Worm (Caenorhabditis elegans) whole organism, L4 larva: Measurements from ENCODE around the gene dhs-30.
"Not testable (repeated sequence)": the region's sequence is repeated elsewhere in the genome, so short reads cannot be mapped to it uniquely, and the experiment has no call there.

Source experiments
- D1046.2 ChIP-seq: fragments of 200-800 bp; sonication (Bioruptor generic); IDR thresholded peaks from 2 replicates; pipeline ENCODE4 v1.3.6; 2022; ENCODE audit warnings: missing genetic modification characterization, missing compliant biosample characterization
- F10B5.3 ChIP-seq: sonication (generic microtip); optimal IDR thresholded peaks from 2 replicates; lab custom pipeline; 2016; ENCODE audit warnings: mild to moderate bottlenecking, missing genetic modification characterization, missing compliant biosample characterization
- F44E2.7 ChIP-seq: fragments of 200-800 bp; sonication (Bioruptor generic); IDR thresholded peaks from 2 replicates; pipeline ENCODE4 v2.1.2; 2022; ENCODE audit warnings: missing genetic modification characterization, missing compliant biosample characterization
- T20F7.1 ChIP-seq: fragments of 200-800 bp; sonication (Bioruptor generic); optimal IDR thresholded peaks from 2 replicates; lab custom pipeline; 2018; ENCODE audit warnings: mild to moderate bottlenecking, missing genetic modification characterization, missing compliant biosample characterization
- Y75B8A.6 ChIP-seq: fragments of 200-800 bp; sonication (Bioruptor generic); IDR thresholded peaks from 2 replicates; pipeline ENCODE4 v1.3.6; 2022; ENCODE audit warnings: missing genetic modification reagents, missing genetic modification characterization, missing compliant biosample characterization
- ZK546.5 ChIP-seq, 2 experiments: sonication (generic microtip); optimal IDR thresholded peaks; 2 replicates each; lab custom pipeline; 2017; ENCODE audit warnings: missing biosample characterization in 2 of 2, missing genetic modification characterization in 2 of 2
- aha-1 ChIP-seq: fragments of 150-350 bp; peaks from one replicate; lab custom pipeline; 2014; ENCODE audit warnings: missing biosample characterization, missing genetic modification characterization
- ama-1 ChIP-seq: fragments of 150-350 bp; optimal IDR thresholded peaks from 2 replicates; lab custom pipeline; 2014; ENCODE audit warnings: inconsistent platforms, mixed read lengths
- ces-1 ChIP-seq: fragments of 150-350 bp; sonication (generic microtip); optimal IDR thresholded peaks from 4 replicates; lab custom pipeline; 2014; ENCODE audit warnings: missing biosample characterization, missing genetic modification reagents, missing genetic modification characterization
- cey-2 ChIP-seq: sonication (generic microtip); optimal IDR thresholded peaks from 3 replicates; lab custom pipeline; 2017; ENCODE audit warnings: missing genetic modification characterization, mild to moderate bottlenecking, missing compliant biosample characterization, antibody characterized with exemption, borderline replicate concordance; ENCODE audit not compliant: insufficient read depth
- daf-12 ChIP-seq: fragments of 150-350 bp; optimal IDR thresholded peaks from 2 replicates; lab custom pipeline; 2014; ENCODE audit warnings: missing biosample characterization, missing genetic modification reagents, missing genetic modification characterization
- daf-16 ChIP-seq, 3 experiments: sonication (generic microtip); optimal IDR thresholded peaks; 2 replicates each; lab custom pipeline; 2016 to 2017; ENCODE audit warnings: missing genetic modification characterization in 3 of 3, missing genetic modification reagents in 3 of 3, mild to moderate bottlenecking in 2 of 3, missing compliant biosample characterization in 2 of 3, missing biosample characterization in 1 of 3, moderate library complexity in 1 of 3
- dmd-6 ChIP-seq: fragments of 200-800 bp; sonication (Bioruptor generic); IDR thresholded peaks from 2 replicates; pipeline ENCODE4 v1.3.6; 2022; ENCODE audit warnings: missing genetic modification reagents, missing genetic modification characterization, missing compliant biosample characterization
- dpl-1 ChIP-seq: fragments of 150-350 bp; optimal IDR thresholded peaks from 2 replicates; lab custom pipeline; 2014; ENCODE audit warnings: missing biosample characterization, missing genetic modification reagents, missing genetic modification characterization
- dve-1 ChIP-seq: sonication (generic microtip); optimal IDR thresholded peaks from 2 replicates; lab custom pipeline; 2017; ENCODE audit warnings: antibody characterized with exemption, mild to moderate bottlenecking, missing genetic modification characterization, missing compliant biosample characterization; ENCODE audit not compliant: insufficient read depth
- egl-27 ChIP-seq: sonication (generic microtip); optimal IDR thresholded peaks from 3 replicates; lab custom pipeline; 2017; ENCODE audit warnings: missing biosample characterization, missing genetic modification reagents, missing genetic modification characterization
- hlh-11 ChIP-seq: fragments of 200-800 bp; sonication (Bioruptor generic); optimal IDR thresholded peaks from 2 replicates; lab custom pipeline; 2018; ENCODE audit warnings: mild to moderate bottlenecking, missing genetic modification characterization, missing compliant biosample characterization
- nhr-10 ChIP-seq: fragments of 150-350 bp; optimal IDR thresholded peaks from 2 replicates; lab custom pipeline; 2014; ENCODE audit warnings: missing biosample characterization, missing genetic modification characterization
- nhr-102 ChIP-seq: sonication (generic microtip); optimal IDR thresholded peaks from 2 replicates; lab custom pipeline; 2016; ENCODE audit warnings: mild to moderate bottlenecking, missing genetic modification characterization, moderate library complexity, missing compliant biosample characterization
- nhr-25 ChIP-seq: sonication (generic microtip); optimal IDR thresholded peaks from 2 replicates; lab custom pipeline; 2017; ENCODE audit warnings: missing genetic modification characterization, mild to moderate bottlenecking, missing compliant biosample characterization, antibody characterized with exemption, moderate library complexity, borderline replicate concordance; ENCODE audit not compliant: insufficient read depth
- nhr-28 ChIP-seq: fragments of 150-350 bp; optimal IDR thresholded peaks from 2 replicates; lab custom pipeline; 2014; ENCODE audit warnings: missing biosample characterization, missing genetic modification characterization
- nhr-48 ChIP-seq: sonication (generic microtip); optimal IDR thresholded peaks from 2 replicates; lab custom pipeline; 2016; ENCODE audit warnings: mild to moderate bottlenecking, missing genetic modification characterization, missing compliant biosample characterization
- pha-4 ChIP-seq, 2 experiments: fragments of 150-350 bp in 1 of 2; fragments of 200-800 bp in 1 of 2; sonication (Bioruptor generic) in 1 of 2; IDR thresholded peaks in 1 of 2; optimal IDR thresholded peaks in 1 of 2; 2 replicates each; pipeline versions ENCODE4 v1.3.6 to Lab custom; 2014 to 2022; ENCODE audit warnings: missing genetic modification characterization in 2 of 2, missing genetic modification reagents in 2 of 2, missing biosample characterization in 1 of 2, missing compliant biosample characterization in 1 of 2
- snpc-4 ChIP-seq: fragments of 150-350 bp; optimal IDR thresholded peaks from 2 replicates; lab custom pipeline; 2014; ENCODE audit warnings: missing biosample characterization, missing genetic modification characterization
- spr-3 ChIP-seq: fragments of 200-800 bp; sonication (Bioruptor generic); optimal IDR thresholded peaks from 2 replicates; lab custom pipeline; 2018; ENCODE audit warnings: mild to moderate bottlenecking, missing genetic modification characterization, missing compliant biosample characterization
- tra-1 ChIP-seq: fragments of 200-800 bp; sonication (Bioruptor generic); IDR thresholded peaks from 2 replicates; pipeline ENCODE4 v1.3.6; 2022; ENCODE audit warnings: missing genetic modification reagents, missing genetic modification characterization, missing compliant biosample characterization
- unc-62 ChIP-seq, 3 experiments: fragments of 150-350 bp in 1 of 3; sonication (generic microtip); optimal IDR thresholded peaks in 2 of 3; peaks in 1 of 3; 1 replicate in 1 of 3; 2 replicates in 2 of 3; lab custom pipeline; 2014 to 2017; ENCODE audit warnings: missing biosample characterization in 3 of 3, missing genetic modification characterization in 3 of 3, missing genetic modification reagents in 3 of 3, missing genotype in 1 of 3
- vab-7 ChIP-seq: fragments of 200-800 bp; sonication (Bioruptor generic); IDR thresholded peaks from 2 replicates; pipeline ENCODE4 v1.3.6; 2022; ENCODE audit warnings: missing genetic modification reagents, missing genetic modification characterization, missing compliant biosample characterization
- zfp-3 ChIP-seq: fragments of 200-800 bp; sonication (Bioruptor generic); conservative IDR thresholded peaks from 2 replicates; pipeline ENCODE4 v1.3.6; 2022; ENCODE audit warnings: missing genetic modification reagents, missing genetic modification characterization, missing compliant biosample characterization
- zip-11 ChIP-seq: fragments of 200-800 bp; sonication (Bioruptor generic); IDR thresholded peaks from 2 replicates; pipeline ENCODE4 v1.3.6; 2022; ENCODE audit warnings: missing genetic modification characterization, missing compliant biosample characterization
- zip-2 ChIP-seq: fragments of 150-350 bp; optimal IDR thresholded peaks from 2 replicates; lab custom pipeline; 2014; ENCODE audit warnings: missing biosample characterization, missing genetic modification characterization

The dhs-30 gene

DNA sequence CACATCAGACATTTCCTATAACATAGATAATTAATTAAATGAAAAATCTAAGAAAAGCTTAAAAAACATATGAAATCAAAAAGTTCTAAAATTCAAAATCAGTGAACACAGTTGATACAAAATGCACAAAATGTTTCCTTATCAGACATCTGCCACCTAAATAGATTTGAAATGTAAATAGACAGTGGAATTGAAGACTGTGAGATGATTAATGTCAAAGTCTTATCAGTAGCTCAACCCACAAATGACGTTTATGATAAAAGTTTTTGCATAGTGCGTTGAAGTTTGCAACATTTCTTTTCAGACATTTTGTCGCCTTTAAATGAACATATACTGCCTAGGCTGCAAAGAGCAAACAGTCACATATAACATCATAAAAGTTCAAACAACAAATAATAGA, 21.1 kb upstream of the dhs-30 start, which contains the start of gene Y40C7B.4 (continued):
- peak in 1 of 2 experiments; percentile 23 for TF ChIP-seq unc-62 (GFP tag; optimal IDR thresholded peaks at IDR 0.05 in 1 of 2; lab: Kevin White, UChicago)
- TF ChIP-seq unc-62 (tag; optimal IDR thresholded peaks at IDR 0.05; lab: Kevin White, UChicago), result no peak
- TF ChIP-seq egl-27, result no peak
- no peak for TF ChIP-seq zfp-3 (GFP tag; lab: Robert Waterston, UW)
- TF ChIP-seq tra-1 (GFP tag; lab: Robert Waterston, UW), result no peak
- TF ChIP-seq cey-2 (tag; lab: Kevin White, UChicago), result no peak
- TF ChIP-seq dpl-1 (GFP tag; lab: Kevin White, UChicago), result no peak
- no peak for TF ChIP-seq T20F7.1 (GFP tag; lab: Kevin White, UChicago)
- no peak for TF ChIP-seq ama-1
- TF ChIP-seq vab-7 (GFP tag; lab: Robert Waterston, UW), result no peak
- no peak for TF ChIP-seq F44E2.7 (GFP tag; lab: Robert Waterston, UW)
- TF ChIP-seq hlh-11, result peak; percentile 74
- no peak for TF ChIP-seq zip-11 (GFP tag; lab: Robert Waterston, UW)
- TF ChIP-seq D1046.2 (GFP tag; lab: Robert Waterston, UW), result no peak
- no peak for TF ChIP-seq nhr-25 (tag; lab: Kevin White, UChicago)
- TF ChIP-seq snpc-4 (tag; lab: Kevin White, UChicago), result no peak
- TF ChIP-seq nhr-28 (tag; lab: Kevin White, UChicago), result peak; percentile 83
- TF ChIP-seq ces-1 (GFP tag; lab: Kevin White, UChicago), result no peak
- peak in 1 of 2 experiments; percentile 15 for TF ChIP-seq daf-16 (GFP tag; optimal IDR thresholded peaks at IDR 0.05; lab: Kevin White, UChicago)
- TF ChIP-seq daf-16 (tag; optimal IDR thresholded peaks at IDR 0.05; lab: Kevin White, UChicago), result peak; percentile 86
- no peak for TF ChIP-seq Y75B8A.6 (GFP tag; lab: Robert Waterston, UW)
- no peak for TF ChIP-seq zip-2 (tag; lab: Kevin White, UChicago)
- no peak for TF ChIP-seq daf-12 (tag; lab: Kevin White, UChicago)

DNA sequence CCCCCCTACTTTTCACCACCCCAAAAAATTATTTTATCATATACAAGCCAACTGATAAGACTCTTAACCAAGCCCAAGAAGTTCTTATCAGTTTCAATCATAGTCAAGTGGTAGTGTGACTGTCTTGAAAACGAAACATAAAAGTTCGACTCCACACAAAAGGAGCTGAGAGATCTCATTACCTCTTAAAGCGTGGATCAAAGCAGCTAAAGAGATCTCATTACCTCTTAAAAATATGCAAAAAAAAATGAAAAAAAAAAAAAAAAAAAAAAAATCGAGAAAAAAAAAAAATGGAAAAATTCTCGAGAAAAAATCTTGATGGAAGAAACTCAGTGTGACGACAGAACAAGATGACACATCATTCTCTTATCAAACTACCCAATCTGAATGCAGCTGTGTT, 20.1 kb upstream of the dhs-30 start:
- TF ChIP-seq nhr-102 (tag; lab: Kevin White, UChicago) (peak; percentile 60), daf-16 (GFP tag; optimal IDR thresholded peaks at IDR 0.05; lab: Kevin White, UChicago) (peak in 1 of 2 experiments; percentile 19), daf-16 (tag; optimal IDR thresholded peaks at IDR 0.05; lab: Kevin White, UChicago) (peak; percentile 40), dve-1 (tag; lab: Kevin White, UChicago) (peak; percentile 86), nhr-48 (tag; lab: Kevin White, UChicago) (peak; percentile 56), dmd-6 (GFP tag; lab: Robert Waterston, UW) (peak; percentile 74), hlh-11 (peak; percentile 41), tra-1 (GFP tag; lab: Robert Waterston, UW) (0 out of 2 replicates have a peak, but pooled peaks have one; percentile 66), pha-4 (GFP tag; IDR thresholded peaks at IDR 0.05; lab: Robert Waterston, UW) (peak; percentile 57)
- not testable (repeated sequence) for TF ChIP-seq pha-4 (tag; optimal IDR thresholded peaks at IDR 0.05; lab: Kevin White, UChicago)

DNA sequence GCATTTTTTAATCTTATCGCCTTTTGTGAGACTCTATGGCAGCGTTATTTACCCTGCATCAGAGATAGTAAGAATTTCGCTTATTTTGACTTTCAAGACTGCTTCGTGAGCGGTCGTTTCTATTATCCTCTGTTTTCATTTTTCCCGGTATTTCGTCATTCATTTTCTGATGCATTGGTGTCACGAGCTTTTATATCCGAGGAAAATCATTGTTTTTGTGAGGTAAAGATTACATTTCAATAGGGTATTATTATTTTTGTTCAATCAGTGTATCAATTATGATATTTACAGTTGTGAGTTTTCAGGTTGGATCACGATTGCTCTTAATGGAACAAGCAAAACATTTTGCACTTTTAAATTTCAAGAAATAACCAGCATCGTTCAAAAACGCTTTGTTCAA, 11.6 kb upstream of the dhs-30 start:
- TF ChIP-seq ZK546.5 (tag; optimal IDR thresholded peaks at IDR 0.05; lab: Kevin White, UChicago) (no peak), dmd-6 (GFP tag; lab: Robert Waterston, UW) (no peak), tra-1 (GFP tag; lab: Robert Waterston, UW) (no peak), aha-1 (tag; lab: Kevin White, UChicago) (peak; percentile 95), nhr-10 (tag; lab: Kevin White, UChicago) (no peak), F10B5.3 (tag; lab: Kevin White, UChicago) (no peak), daf-16 (GFP tag; optimal IDR thresholded peaks at IDR 0.05; lab: Kevin White, UChicago) (no peak), daf-16 (tag; optimal IDR thresholded peaks at IDR 0.05; lab: Kevin White, UChicago) (peak; percentile 27)
- TF ChIP-seq, all 104 proteins: peak for 2

DNA sequence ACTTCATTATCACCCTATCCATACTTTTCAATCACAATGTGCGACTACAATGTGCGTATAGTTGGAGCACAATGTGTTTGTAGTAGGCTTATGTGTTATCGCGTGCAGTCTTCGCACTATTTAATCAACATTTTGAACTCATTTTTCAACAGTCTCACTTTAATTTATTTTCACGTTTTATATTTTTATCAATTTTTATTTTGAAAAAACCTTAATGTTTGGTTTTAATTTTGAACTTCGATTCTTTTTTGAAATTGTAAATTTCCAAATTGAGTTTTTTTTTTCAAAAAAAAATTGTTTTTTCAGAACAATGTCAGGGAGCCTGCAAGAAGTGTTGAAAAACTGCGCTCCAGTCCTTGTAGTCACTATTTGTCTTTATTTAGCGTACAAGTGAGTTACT, 7.4 kb upstream of the dhs-30 start, which contains the start of gene T25G12.13:
TSS of gene T25G12.13 (plus strand) at position 301 of the 400 bp plus-strand sequence.
- no peak for TF ChIP-seq D1046.2 (GFP tag; lab: Robert Waterston, UW)
- no peak for TF ChIP-seq spr-3
- TF ChIP-seq nhr-10 (tag; lab: Kevin White, UChicago), result no peak
- no peak for TF ChIP-seq daf-16 (GFP tag; optimal IDR thresholded peaks at IDR 0.05; lab: Kevin White, UChicago)
- TF ChIP-seq daf-16 (tag; optimal IDR thresholded peaks at IDR 0.05; lab: Kevin White, UChicago), result no peak
- peak; percentile 39 for TF ChIP-seq nhr-28 (tag; lab: Kevin White, UChicago)
